Worm (Caenorhabditis elegans): ENCODE measurements around the gene ran-2.

DNA sequence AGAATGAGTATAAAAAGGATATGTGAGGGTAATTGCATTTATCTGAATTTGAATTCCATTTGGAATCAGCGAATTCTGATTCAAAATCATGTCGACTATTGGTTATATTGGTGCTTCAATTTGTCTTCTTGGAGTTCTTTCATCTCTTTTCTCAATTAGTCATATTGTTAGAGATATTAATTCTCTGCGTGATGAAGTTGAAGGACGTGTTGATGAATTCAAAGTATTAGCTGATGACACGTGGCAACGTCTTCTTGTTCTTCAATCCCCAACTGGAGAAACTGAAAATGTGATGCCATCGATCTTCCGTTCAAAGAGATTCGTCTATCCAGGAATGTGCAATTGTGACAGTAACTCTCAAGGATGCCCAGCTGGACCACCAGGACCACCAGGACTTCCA is 15.5 kb downstream of the ran-2 start, which contains the start of gene col-90:
- TF ChIP-seq nhr-28 (tag; optimal IDR thresholded peaks at IDR 0.05) (no peak), unc-130 (tag; optimal IDR thresholded peaks at IDR 0.05) (no peak), Y116A8C.19 (tag; optimal IDR thresholded peaks at IDR 0.05; ENCODE audit: borderline replicate concordance) (no peak), nhr-12 (tag; optimal IDR thresholded peaks at IDR 0.05) (no peak), alr-1 (tag; optimal IDR thresholded peaks at IDR 0.05; ENCODE audit: borderline replicate concordance) (no peak), mep-1 (tag; optimal IDR thresholded peaks at IDR 0.05) (no peak), ztf-4 (tag; optimal IDR thresholded peaks at IDR 0.05) (no peak), nhr-71 (tag; optimal IDR thresholded peaks at IDR 0.05) (no peak)
